Worm (Caenorhabditis elegans) whole organism, L4/young adult: ENCODE results near the gene rer-1.

Source experiments
- W03F9.2 ChIP-seq: fragments of 150-350 bp; optimal IDR thresholded peaks from 2 replicates; lab custom pipeline; 2014; ENCODE audit warnings: missing biosample characterization, missing genetic modification characterization
- dao-5 ChIP-seq: sonication (generic microtip); optimal IDR thresholded peaks from 2 replicates; lab custom pipeline; 2016; ENCODE audit warnings: missing genotype, missing genetic modification characterization, moderate library complexity, missing compliant biosample characterization
- him-1 ChIP-seq: sonication (generic microtip); optimal IDR thresholded peaks from 2 replicates; lab custom pipeline; 2016; ENCODE audit warnings: missing genotype, missing genetic modification reagents, missing genetic modification characterization, missing compliant biosample characterization

- TF ChIP-seq dao-5 (no peak), W03F9.2 (tag; lab: Kevin White, UChicago) (no peak), him-1 (tag; lab: Kevin White, UChicago) (no peak)
Observed at ce11 chrII:8845932-8846331, 34.8 kb downstream of the rer-1 start.
